Fruit fly (Drosophila melanogaster) whole organism, adult: ENCODE measurements around the gene EMC4.
A peak's percentile ranks its signal among the peaks of the same experiment; 100 is the strongest.

Experiments
- CG11617 ChIP-seq: fragments of 200-800 bp; sonication (Bioruptor generic); optimal IDR thresholded peaks from 2 replicates; lab custom pipeline; 2017; ENCODE audit warnings: mild to moderate bottlenecking, missing biosample characterization, missing genetic modification reagents, missing genetic modification characterization
- CG12768 ChIP-seq: fragments of 200-800 bp; sonication (Bioruptor generic); optimal IDR thresholded peaks from 2 replicates; lab custom pipeline; 2017; ENCODE audit warnings: missing biosample characterization, missing genetic modification characterization, mild to moderate bottlenecking, moderate library complexity, missing genetic modification reagents
- CG14711 ChIP-seq: fragments of 200-800 bp; sonication (Bioruptor generic); optimal IDR thresholded peaks from 2 replicates; lab custom pipeline; 2018; ENCODE audit warnings: missing biosample characterization, mild to moderate bottlenecking, missing genetic modification characterization, moderate library complexity
- CG1620 ChIP-seq: fragments of 200-800 bp; sonication (Bioruptor generic); optimal IDR thresholded peaks from 2 replicates; lab custom pipeline; 2016; ENCODE audit warnings: missing biosample characterization, missing genetic modification characterization
- CG33017 ChIP-seq: fragments of 200-800 bp; sonication (Bioruptor generic); optimal IDR thresholded peaks from 2 replicates; lab custom pipeline; 2018; ENCODE audit warnings: missing biosample characterization, mild to moderate bottlenecking, missing genetic modification characterization, moderate library complexity
- CG5204 ChIP-seq: fragments of 200-800 bp; sonication (Bioruptor generic); optimal IDR thresholded peaks from 2 replicates; lab custom pipeline; 2016; ENCODE audit warnings: missing biosample characterization, missing genetic modification characterization
- CG7045 ChIP-seq: fragments of 200-800 bp; sonication (Bioruptor generic); optimal IDR thresholded peaks from 2 replicates; lab custom pipeline; 2017; ENCODE audit warnings: missing biosample characterization, mild to moderate bottlenecking, missing genetic modification characterization
- CG7101 ChIP-seq: fragments of 200-800 bp; sonication (Bioruptor generic); optimal IDR thresholded peaks from 2 replicates; lab custom pipeline; 2018; ENCODE audit warnings: missing biosample characterization, mild to moderate bottlenecking, missing genetic modification characterization, moderate library complexity
- Clk ChIP-seq: fragments of 200-800 bp; sonication (Bioruptor generic); optimal IDR thresholded peaks from 2 replicates; lab custom pipeline; 2017; ENCODE audit warnings: missing biosample characterization, missing genetic modification characterization
- Crg-1 ChIP-seq: fragments of 200-800 bp; sonication (Bioruptor generic); optimal IDR thresholded peaks from 2 replicates; lab custom pipeline; 2016; ENCODE audit warnings: missing biosample characterization, missing genetic modification characterization
- Hr96 ChIP-seq: fragments of 200-800 bp; sonication (Bioruptor generic); optimal IDR thresholded peaks from 2 replicates; lab custom pipeline; 2016; ENCODE audit warnings: missing biosample characterization, missing genetic modification characterization
- Mnt ChIP-seq: fragments of 200-800 bp; sonication (Bioruptor generic); optimal IDR thresholded peaks from 2 replicates; lab custom pipeline; 2016; ENCODE audit warnings: missing biosample characterization, mild to moderate bottlenecking, missing genetic modification characterization
- bab1 ChIP-seq: fragments of 200-800 bp; sonication (Bioruptor generic); optimal IDR thresholded peaks from 3 replicates; lab custom pipeline; 2019; ENCODE audit warnings: missing biosample characterization, mild to moderate bottlenecking, missing genetic modification characterization, moderate library complexity
- cic ChIP-seq: fragments of 200-800 bp; sonication (Bioruptor generic); optimal IDR thresholded peaks from 2 replicates; lab custom pipeline; 2017; ENCODE audit warnings: missing biosample characterization, mild to moderate bottlenecking, missing genetic modification characterization, moderate library complexity
- cnc ChIP-seq, 2 experiments: fragments of >200 bp; optimal IDR thresholded peaks; 2 replicates each; lab custom pipeline; 2017
- kay ChIP-seq: fragments of 200-800 bp; sonication (Bioruptor generic); peaks from one replicate; lab custom pipeline; 2016; ENCODE audit warnings: missing biosample characterization, missing genetic modification characterization, borderline replicate concordance
- ovo ChIP-seq: fragments of 200-800 bp; sonication (Bioruptor generic); optimal IDR thresholded peaks from 2 replicates; lab custom pipeline; 2016; ENCODE audit warnings: missing biosample characterization, missing genetic modification characterization
- pad ChIP-seq: fragments of 200-800 bp; sonication (Bioruptor generic); optimal IDR thresholded peaks from 3 replicates; lab custom pipeline; 2017; ENCODE audit warnings: missing biosample characterization, missing genetic modification characterization, mild to moderate bottlenecking, moderate library complexity, missing genetic modification reagents
- tj ChIP-seq: fragments of 200-800 bp; sonication (Bioruptor generic); optimal IDR thresholded peaks from 3 replicates; lab custom pipeline; 2017; ENCODE audit warnings: missing biosample characterization, mild to moderate bottlenecking, missing genetic modification characterization, moderate library complexity
- toe ChIP-seq: fragments of 200-800 bp; sonication (Bioruptor generic); optimal IDR thresholded peaks from 2 replicates; lab custom pipeline; 2016; ENCODE audit warnings: missing biosample characterization, missing genetic modification characterization

The EMC4 gene

dm6 chr3L:22871030-22871844 is 3.2 kb upstream of the EMC4 start:
- no peak for TF ChIP-seq toe (GFP tag; lab: Kevin White, UChicago)
- TF ChIP-seq Mnt (GFP tag; lab: Kevin White, UChicago), result no peak
- TF ChIP-seq CG7045 (GFP tag; lab: Kevin White, UChicago), result peak; percentile 35
- TF ChIP-seq cic (GFP tag; lab: Kevin White, UChicago), result no peak
- no peak for TF ChIP-seq Hr96 (GFP tag; lab: Kevin White, UChicago)
- TF ChIP-seq cnc (optimal IDR thresholded peaks at IDR 0.05; lab: Kevin White, UChicago), result no peak
- TF ChIP-seq ovo (GFP tag; lab: Kevin White, UChicago), result no peak
- TF ChIP-seq CG11617 (GFP tag; lab: Kevin White, UChicago), result peak; percentile 13
- TF ChIP-seq pad (GFP tag; lab: Kevin White, UChicago), result no peak
- no peak for TF ChIP-seq CG33017 (tag; lab: Kevin White, UChicago)
- TF ChIP-seq CG1620 (GFP tag; lab: Kevin White, UChicago), result no peak
- TF ChIP-seq kay (GFP tag; lab: Kevin White, UChicago), result no peak
- no peak for TF ChIP-seq bab1 (GFP tag; lab: Kevin White, UChicago)
- no peak for TF ChIP-seq CG5204 (GFP tag; lab: Kevin White, UChicago)
- TF ChIP-seq Crg-1 (GFP tag; lab: Kevin White, UChicago), result no peak
- TF ChIP-seq CG14711 (tag; lab: Kevin White, UChicago), result peak; percentile 94
- no peak for TF ChIP-seq Clk (GFP tag; lab: Kevin White, UChicago)
- peak; percentile 61 for TF ChIP-seq CG12768 (GFP tag; lab: Kevin White, UChicago)
- TF ChIP-seq CG7101 (tag; lab: Kevin White, UChicago), result no peak
- TF ChIP-seq tj (GFP tag; lab: Kevin White, UChicago), result peak; percentile 10

dm6 chr3L:22870378-22870777 is 2.3 kb upstream of the EMC4 start:
- TF ChIP-seq CG5204 (GFP tag; lab: Kevin White, UChicago) (no peak), Mnt (GFP tag; lab: Kevin White, UChicago) (peak; percentile 39), CG11617 (GFP tag; lab: Kevin White, UChicago) (no peak), CG7101 (tag; lab: Kevin White, UChicago) (no peak)

- TF ChIP-seq pad (GFP tag; lab: Kevin White, UChicago), result no peak
- TF ChIP-seq cnc (optimal IDR thresholded peaks at IDR 0.05; lab: Kevin White, UChicago), result no peak
- TF ChIP-seq bab1 (GFP tag; lab: Kevin White, UChicago), result peak; percentile 16
- TF ChIP-seq tj (GFP tag; lab: Kevin White, UChicago), result no peak
- no peak for TF ChIP-seq CG1620 (GFP tag; lab: Kevin White, UChicago)
- TF ChIP-seq CG12768 (GFP tag; lab: Kevin White, UChicago), result peak; percentile 36
- no peak for TF ChIP-seq Crg-1 (GFP tag; lab: Kevin White, UChicago)
- peak; percentile 28 for TF ChIP-seq CG14711 (tag; lab: Kevin White, UChicago)
- TF ChIP-seq Mnt (GFP tag; lab: Kevin White, UChicago), result no peak
- no peak for TF ChIP-seq cic (GFP tag; lab: Kevin White, UChicago)
- peak; percentile 45 for TF ChIP-seq CG7045 (GFP tag; lab: Kevin White, UChicago)
- TF ChIP-seq CG5204 (GFP tag; lab: Kevin White, UChicago), result no peak
- TF ChIP-seq Clk (GFP tag; lab: Kevin White, UChicago), result no peak
- TF ChIP-seq Hr96 (GFP tag; lab: Kevin White, UChicago), result no peak
- TF ChIP-seq kay (GFP tag; lab: Kevin White, UChicago), result peak; percentile 89
- TF ChIP-seq ovo (GFP tag; lab: Kevin White, UChicago), result no peak
- TF ChIP-seq CG11617 (GFP tag; lab: Kevin White, UChicago), result peak; percentile 20
- peak; percentile 34 for TF ChIP-seq CG7101 (tag; lab: Kevin White, UChicago)
- no peak for TF ChIP-seq toe (GFP tag; lab: Kevin White, UChicago)
- peak; percentile 70 for TF ChIP-seq CG33017 (tag; lab: Kevin White, UChicago)
Observed at dm6 chr3L:22865061-22865418, 3.0 kb downstream of the EMC4 start.

dm6 chr3L:22864254-22865060 is 3.6 kb downstream of the EMC4 start, which contains the start of gene CG33170:
CG33170 (plus strand) TSS chr3L:22864600.
- no peak for TF ChIP-seq CG1620 (GFP tag; lab: Kevin White, UChicago)
- peak; percentile 70 for TF ChIP-seq bab1 (GFP tag; lab: Kevin White, UChicago)
- no peak for TF ChIP-seq kay (GFP tag; lab: Kevin White, UChicago)
- TF ChIP-seq tj (GFP tag; lab: Kevin White, UChicago), result peak; percentile 91
- no peak for TF ChIP-seq CG14711 (tag; lab: Kevin White, UChicago)
- peak; percentile 57 for TF ChIP-seq ovo (GFP tag; lab: Kevin White, UChicago)
- no peak for TF ChIP-seq Crg-1 (GFP tag; lab: Kevin White, UChicago)
- no peak for TF ChIP-seq CG12768 (GFP tag; lab: Kevin White, UChicago)
- TF ChIP-seq pad (GFP tag; lab: Kevin White, UChicago), result peak; percentile 7
- no peak for TF ChIP-seq CG33017 (tag; lab: Kevin White, UChicago)
- TF ChIP-seq CG7101 (tag; lab: Kevin White, UChicago), result peak; percentile 10
- no peak for TF ChIP-seq CG11617 (GFP tag; lab: Kevin White, UChicago)
- TF ChIP-seq toe (GFP tag; lab: Kevin White, UChicago), result no peak
- TF ChIP-seq CG7045 (GFP tag; lab: Kevin White, UChicago), result no peak
- peak; percentile 21 for TF ChIP-seq cic (GFP tag; lab: Kevin White, UChicago)
- TF ChIP-seq Clk (GFP tag; lab: Kevin White, UChicago), result no peak
- no peak for TF ChIP-seq cnc (optimal IDR thresholded peaks at IDR 0.05; lab: Kevin White, UChicago)
- no peak for TF ChIP-seq CG5204 (GFP tag; lab: Kevin White, UChicago)
- TF ChIP-seq Mnt (GFP tag; lab: Kevin White, UChicago), result peak; percentile 13
- no peak for TF ChIP-seq Hr96 (GFP tag; lab: Kevin White, UChicago)
